Worm (Caenorhabditis elegans) whole organism, L1 larva: ENCODE measurements around the gene C15H11.10.

Source experiments
- C04F5.9 ChIP-seq: sonication (generic microtip); optimal IDR thresholded peaks from 2 replicates; lab custom pipeline; 2016; ENCODE audit warnings: missing genetic modification characterization, missing compliant biosample characterization
- C16A3.4 ChIP-seq: fragments of 150-350 bp; optimal IDR thresholded peaks from 2 replicates; lab custom pipeline; 2014; ENCODE audit warnings: missing biosample characterization, missing genetic modification characterization
- F16B12.6 ChIP-seq: fragments of 150-350 bp; optimal IDR thresholded peaks from 2 replicates; lab custom pipeline; 2014; ENCODE audit warnings: missing biosample characterization, missing genetic modification characterization
- Y116A8C.19 ChIP-seq: sonication (generic microtip); optimal IDR thresholded peaks from 2 replicates; lab custom pipeline; 2016; ENCODE audit warnings: missing compliant biosample characterization, missing genetic modification characterization, borderline replicate concordance
- aha-1 ChIP-seq: fragments of 150-350 bp; optimal IDR thresholded peaks from 2 replicates; lab custom pipeline; 2014; ENCODE audit warnings: missing biosample characterization, missing genetic modification characterization
- aly-2 ChIP-seq: fragments of 150-350 bp; optimal IDR thresholded peaks from 2 replicates; lab custom pipeline; 2014; ENCODE audit warnings: missing biosample characterization, missing genetic modification characterization
- ceh-8 ChIP-seq: fragments of 200-800 bp; sonication (Bioruptor generic); optimal IDR thresholded peaks from 2 replicates; lab custom pipeline; 2018; ENCODE audit warnings: mild to moderate bottlenecking, missing genetic modification characterization, moderate library complexity, missing compliant biosample characterization
- ceh-82 ChIP-seq, 3 experiments: fragments of 150-350 bp in 1 of 3; sonication (generic microtip) in 2 of 3; optimal IDR thresholded peaks; 2 replicates each; lab custom pipeline; 2014 to 2017; ENCODE audit warnings: missing biosample characterization in 3 of 3, missing genetic modification characterization in 3 of 3
- ceh-88 ChIP-seq: fragments of 200-800 bp; sonication (Bioruptor generic); IDR thresholded peaks from 2 replicates; pipeline ENCODE4 v1.3.6; 2022; ENCODE audit warnings: missing genetic modification characterization, missing compliant biosample characterization
- ceh-90 ChIP-seq: sonication (generic microtip); optimal IDR thresholded peaks from 2 replicates; lab custom pipeline; 2016; ENCODE audit warnings: missing genetic modification characterization, missing compliant biosample characterization
- dpl-1 ChIP-seq, 3 experiments: fragments of 150-350 bp in 2 of 3; sonication (generic microtip) in 1 of 3; optimal IDR thresholded peaks; 2 replicates each; lab custom pipeline; 2014 to 2017; ENCODE audit warnings: missing biosample characterization in 3 of 3, missing genetic modification characterization in 3 of 3, missing genetic modification reagents in 3 of 3
- efl-3 ChIP-seq: fragments of 200-800 bp; sonication (Bioruptor generic); optimal IDR thresholded peaks from 2 replicates; lab custom pipeline; 2018; ENCODE audit warnings: mild to moderate bottlenecking, missing genetic modification characterization, missing compliant biosample characterization
- elt-2 ChIP-seq: sonication (generic microtip); optimal IDR thresholded peaks from 2 replicates; lab custom pipeline; 2016; ENCODE audit warnings: missing genetic modification characterization, mild to moderate bottlenecking, inconsistent platforms, missing compliant biosample characterization, missing genetic modification reagents
- elt-3 ChIP-seq, 6 experiments: fragments of 150-350 bp in 1 of 6; sonication (generic microtip); optimal IDR thresholded peaks; 2 replicates each; lab custom pipeline; 2017 to 2018; ENCODE audit warnings: missing biosample characterization in 6 of 6, missing genetic modification characterization in 6 of 6, inconsistent platforms in 1 of 6
- ets-5 ChIP-seq: fragments of 200-800 bp; sonication (Bioruptor generic); IDR thresholded peaks from 2 replicates; pipeline ENCODE4 v1.3.6; 2022; ENCODE audit warnings: missing genetic modification characterization, missing compliant biosample characterization
- fkh-10 ChIP-seq: sonication (generic microtip); optimal IDR thresholded peaks from 2 replicates; lab custom pipeline; 2017; ENCODE audit warnings: missing biosample characterization, missing genetic modification reagents, missing genetic modification characterization
- fkh-4 ChIP-seq: sonication (generic microtip); optimal IDR thresholded peaks from 2 replicates; lab custom pipeline; 2016; ENCODE audit warnings: missing compliant biosample characterization, missing genetic modification characterization, borderline replicate concordance
- fkh-8 ChIP-seq: sonication (generic microtip); optimal IDR thresholded peaks from 2 replicates; lab custom pipeline; 2016; ENCODE audit warnings: mild to moderate bottlenecking, missing genetic modification characterization, missing compliant biosample characterization
- fos-1 ChIP-seq: fragments of 150-350 bp; optimal IDR thresholded peaks from 2 replicates; lab custom pipeline; 2014; ENCODE audit warnings: missing biosample characterization, missing genetic modification characterization
- grh-1 ChIP-seq: fragments of 200-800 bp; sonication (Bioruptor generic); IDR thresholded peaks from 2 replicates; pipeline ENCODE4 v1.3.6; 2022; ENCODE audit warnings: missing genetic modification reagents, missing genetic modification characterization, missing compliant biosample characterization
- hpl-2 ChIP-seq: fragments of 150-350 bp; optimal IDR thresholded peaks from 2 replicates; lab custom pipeline; 2014; ENCODE audit warnings: missing biosample characterization, missing genetic modification reagents, missing genetic modification characterization
- irx-1 ChIP-seq: sonication (generic microtip); optimal IDR thresholded peaks from 2 replicates; lab custom pipeline; 2016; ENCODE audit warnings: missing genetic modification characterization, missing compliant biosample characterization
- isw-1 ChIP-seq: fragments of 200-800 bp; sonication (Bioruptor generic); IDR thresholded peaks from 2 replicates; pipeline ENCODE4 v1.3.6; 2022; ENCODE audit warnings: missing genetic modification characterization, missing compliant biosample characterization
- lin-14 ChIP-seq: fragments of 200-800 bp; sonication (Bioruptor generic); optimal IDR thresholded peaks from 2 replicates; lab custom pipeline; 2018; ENCODE audit warnings: mild to moderate bottlenecking, missing genetic modification characterization, moderate library complexity, missing compliant biosample characterization
- lin-39 ChIP-seq: fragments of 150-350 bp; optimal IDR thresholded peaks from 2 replicates; lab custom pipeline; 2014; ENCODE audit warnings: missing biosample characterization, missing genetic modification reagents, missing genetic modification characterization
- lir-3 ChIP-seq: sonication (generic microtip); optimal IDR thresholded peaks from 2 replicates; lab custom pipeline; 2016; ENCODE audit warnings: mild to moderate bottlenecking, missing genetic modification characterization, moderate library complexity, missing compliant biosample characterization; ENCODE audit not compliant: poor library complexity
- lsy-2 ChIP-seq, 2 experiments: fragments of 150-350 bp; optimal IDR thresholded peaks; 2 replicates each; lab custom pipeline; 2014; ENCODE audit warnings: missing biosample characterization in 2 of 2, missing genetic modification characterization in 2 of 2
- mdl-1 ChIP-seq, 2 experiments: fragments of 150-350 bp; optimal IDR thresholded peaks; 2 replicates each; lab custom pipeline; 2014 to 2017; ENCODE audit warnings: missing biosample characterization in 2 of 2, missing genetic modification characterization in 2 of 2, inconsistent platforms in 1 of 2
- mef-2 ChIP-seq: fragments of 150-350 bp; optimal IDR thresholded peaks from 2 replicates; lab custom pipeline; 2014; ENCODE audit warnings: missing biosample characterization, missing genetic modification characterization
- mep-1 ChIP-seq: fragments of 150-350 bp; optimal IDR thresholded peaks from 2 replicates; lab custom pipeline; 2014; ENCODE audit warnings: missing biosample characterization, missing genetic modification characterization
- nhr-19 ChIP-seq: fragments of 200-800 bp; sonication (Bioruptor generic); conservative IDR thresholded peaks from 2 replicates; pipeline ENCODE4 v1.3.6; 2022; ENCODE audit warnings: missing genetic modification characterization, missing compliant biosample characterization
- nhr-28 ChIP-seq: fragments of 150-350 bp; optimal IDR thresholded peaks from 2 replicates; lab custom pipeline; 2014; ENCODE audit warnings: missing biosample characterization, missing genetic modification characterization
- nhr-71 ChIP-seq: sonication (generic microtip); optimal IDR thresholded peaks from 2 replicates; lab custom pipeline; 2016; ENCODE audit warnings: mild to moderate bottlenecking, missing genetic modification characterization, moderate library complexity, missing compliant biosample characterization
- nhr-76 ChIP-seq: sonication (generic microtip); optimal IDR thresholded peaks from 2 replicates; lab custom pipeline; 2017; ENCODE audit warnings: missing biosample characterization, missing genetic modification characterization
- nhr-77 ChIP-seq: fragments of 150-350 bp; optimal IDR thresholded peaks from 2 replicates; lab custom pipeline; 2014; ENCODE audit warnings: missing biosample characterization, missing genetic modification characterization
- nhr-84 ChIP-seq: sonication (generic microtip); optimal IDR thresholded peaks from 2 replicates; lab custom pipeline; 2017; ENCODE audit warnings: missing biosample characterization, missing genetic modification characterization
- nhr-85 ChIP-seq: sonication (generic microtip); peaks from one replicate; lab custom pipeline; 2016; ENCODE audit warnings: missing genetic modification characterization, inconsistent platforms, missing compliant biosample characterization
- nhr-90 ChIP-seq: sonication (generic microtip); optimal IDR thresholded peaks from 2 replicates; lab custom pipeline; 2016; ENCODE audit warnings: mild to moderate bottlenecking, missing genetic modification characterization, missing compliant biosample characterization; ENCODE audit not compliant: poor library complexity
- pqm-1 ChIP-seq: sonication (generic microtip); optimal IDR thresholded peaks from 3 replicates; lab custom pipeline; 2017; ENCODE audit warnings: missing biosample characterization, missing genetic modification characterization
- rnt-1 ChIP-seq: sonication (generic microtip); optimal IDR thresholded peaks from 2 replicates; lab custom pipeline; 2016; ENCODE audit warnings: mild to moderate bottlenecking, missing genetic modification characterization, moderate library complexity, missing compliant biosample characterization
- snpc-4 ChIP-seq: fragments of 150-350 bp; optimal IDR thresholded peaks from 2 replicates; lab custom pipeline; 2014; ENCODE audit warnings: missing biosample characterization, missing genetic modification characterization
- snu-23 ChIP-seq: sonication (generic microtip); optimal IDR thresholded peaks from 2 replicates; lab custom pipeline; 2016; ENCODE audit warnings: missing genetic modification characterization, missing compliant biosample characterization
- sox-4 ChIP-seq: sonication (generic microtip); optimal IDR thresholded peaks from 2 replicates; lab custom pipeline; 2016; ENCODE audit warnings: missing genetic modification characterization, missing compliant biosample characterization
- swsn-7 ChIP-seq: sonication (generic microtip); optimal IDR thresholded peaks from 2 replicates; lab custom pipeline; 2016; ENCODE audit warnings: missing genetic modification characterization, missing compliant biosample characterization
- tbx-2 ChIP-seq: sonication (generic microtip); optimal IDR thresholded peaks from 2 replicates; lab custom pipeline; 2016; ENCODE audit warnings: missing genetic modification characterization, missing compliant biosample characterization
- tlp-1 ChIP-seq: fragments of 150-350 bp; optimal IDR thresholded peaks from 2 replicates; lab custom pipeline; 2014; ENCODE audit warnings: missing biosample characterization, missing genetic modification characterization
- unc-130 ChIP-seq: fragments of 150-350 bp; optimal IDR thresholded peaks from 2 replicates; lab custom pipeline; 2017; ENCODE audit warnings: missing biosample characterization, missing genetic modification characterization, inconsistent platforms
- unc-30 ChIP-seq: sonication (generic microtip); optimal IDR thresholded peaks from 2 replicates; lab custom pipeline; 2017; ENCODE audit warnings: missing biosample characterization, missing genetic modification characterization
- unc-86 ChIP-seq: sonication (generic microtip); optimal IDR thresholded peaks from 2 replicates; lab custom pipeline; 2016; ENCODE audit warnings: missing genetic modification characterization, missing compliant biosample characterization
- unc-98 ChIP-seq: fragments of 200-800 bp; sonication (Bioruptor generic); IDR thresholded peaks from 2 replicates; pipeline ENCODE4 v1.3.6; 2022; ENCODE audit warnings: missing genetic modification characterization, missing compliant biosample characterization
- vab-15 ChIP-seq: sonication (generic microtip); optimal IDR thresholded peaks from 2 replicates; lab custom pipeline; 2017; ENCODE audit warnings: missing genotype, mild to moderate bottlenecking, missing genetic modification characterization, missing compliant biosample characterization
- xbp-1 ChIP-seq: sonication (generic microtip); optimal IDR thresholded peaks from 2 replicates; lab custom pipeline; 2016; ENCODE audit warnings: missing genetic modification characterization, missing compliant biosample characterization
- ztf-11 ChIP-seq, 2 experiments: sonication (generic microtip); optimal IDR thresholded peaks; 2 replicates each; lab custom pipeline; 2016 to 2017; ENCODE audit warnings: missing genetic modification characterization in 2 of 2, missing biosample characterization in 1 of 2, missing compliant biosample characterization in 1 of 2
- ztf-4 ChIP-seq: fragments of 150-350 bp; optimal IDR thresholded peaks from 2 replicates; lab custom pipeline; 2014; ENCODE audit warnings: missing biosample characterization, missing genetic modification characterization

C15H11.10 gene

DNA sequence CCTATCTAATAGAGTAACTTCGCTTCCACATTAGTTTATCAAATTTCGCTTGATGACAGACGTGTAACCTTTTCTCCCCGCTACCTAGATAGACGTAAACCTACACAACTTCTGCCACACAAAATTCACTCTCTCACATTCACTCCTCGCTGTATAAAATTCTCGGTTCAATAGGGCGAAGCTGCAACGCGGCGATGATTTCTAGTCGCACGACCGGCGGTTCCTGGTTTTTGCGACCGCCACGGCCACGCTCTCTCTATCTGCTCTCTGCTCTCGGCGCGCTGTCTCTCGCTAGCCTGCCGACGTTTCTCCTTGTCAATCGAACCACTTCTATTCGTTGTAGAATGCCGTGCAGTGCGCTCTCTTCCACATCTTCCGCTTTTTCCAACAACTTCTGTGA lies 41.0 kb upstream of the C15H11.10 start:
- TF ChIP-seq unc-86 (peak; percentile 73), fkh-8 (tag; lab: Kevin White, UChicago) (peak; percentile 89), ceh-90 (tag; lab: Kevin White, UChicago) (no peak), efl-3 (GFP tag; lab: Kevin White, UChicago) (no peak), ceh-88 (GFP tag; lab: Robert Waterston, UW) (no peak), mdl-1 (tag; optimal IDR thresholded peaks at IDR 0.05; lab: Kevin White, UChicago) (peak in 1 of 2 experiments; percentile 64), fkh-4 (tag; lab: Kevin White, UChicago) (no peak), ceh-8 (no peak), Y116A8C.19 (tag; lab: Kevin White, UChicago) (no peak), elt-2 (tag; lab: Kevin White, UChicago) (peak; percentile 8), nhr-28 (tag; lab: Kevin White, UChicago) (no peak), isw-1 (GFP tag; lab: Robert Waterston, UW) (peak; percentile 60), nhr-85 (tag; lab: Kevin White, UChicago) (peak; percentile 77), dpl-1 (GFP tag; optimal IDR thresholded peaks at IDR 0.05; lab: Kevin White, UChicago) (peak; percentile 65 to 75 (median 72)), nhr-19 (GFP tag; lab: Robert Waterston, UW) (peak; percentile 66), mep-1 (peak; percentile 71), nhr-76 (tag; lab: Kevin White, UChicago) (no peak), hpl-2 (GFP tag; lab: Kevin White, UChicago) (peak; percentile 38), C04F5.9 (tag; lab: Kevin White, UChicago) (no peak), aha-1 (tag; lab: Kevin White, UChicago) (no peak), pqm-1 (tag; lab: Kevin White, UChicago) (no peak), lin-39 (tag; lab: Kevin White, UChicago) (no peak), ztf-11 (tag; optimal IDR thresholded peaks at IDR 0.05; lab: Kevin White, UChicago) (no peak), snpc-4 (peak; percentile 62), vab-15 (tag; lab: Kevin White, UChicago) (no peak), irx-1 (tag; lab: Kevin White, UChicago) (peak; percentile 35), mef-2 (tag; lab: Kevin White, UChicago) (no peak), snu-23 (GFP tag; lab: Kevin White, UChicago) (peak; percentile 91), sox-4 (tag; lab: Kevin White, UChicago) (peak; percentile 8), rnt-1 (tag; lab: Kevin White, UChicago) (peak; percentile 73), swsn-7 (tag; lab: Kevin White, UChicago) (peak; percentile 79), unc-130 (tag; lab: Kevin White, UChicago) (peak; percentile 51), nhr-84 (tag; lab: Kevin White, UChicago) (no peak), ets-5 (GFP tag; lab: Robert Waterston, UW) (no peak), xbp-1 (tag; lab: Kevin White, UChicago) (peak; percentile 71), ztf-4 (tag; lab: Kevin White, UChicago) (no peak), nhr-71 (tag; lab: Kevin White, UChicago) (peak; percentile 82), F16B12.6 (tag; lab: Kevin White, UChicago) (peak; percentile 20), aly-2 (no peak), ceh-82 (tag; optimal IDR thresholded peaks at IDR 0.05; lab: Kevin White, UChicago) (peak; percentile 59 to 94 (median 59)), elt-3 (tag; optimal IDR thresholded peaks at IDR 0.05; lab: Kevin White, UChicago) (peak in 4 of 6 experiments; percentile 15 to 82 (median 30)), tlp-1 (tag; lab: Kevin White, UChicago) (no peak), tbx-2 (tag; lab: Kevin White, UChicago) (peak; percentile 77), fos-1 (tag; lab: Kevin White, UChicago) (peak; percentile 25), lin-14 (GFP tag; lab: Kevin White, UChicago) (peak; percentile 96), lir-3 (peak; percentile 39), unc-30 (no peak), C16A3.4 (peak; percentile 74), fkh-10 (GFP tag; lab: Kevin White, UChicago) (peak; percentile 70), nhr-77 (tag; lab: Kevin White, UChicago) (peak; percentile 86), nhr-90 (tag; lab: Kevin White, UChicago) (peak; percentile 45), grh-1 (GFP tag; lab: Robert Waterston, UW) (peak; percentile 56; the same call in 1 of the 2 replicates), lsy-2 (tag; optimal IDR thresholded peaks at IDR 0.05; lab: Kevin White, UChicago) (peak; percentile 58 to 84), unc-98 (GFP tag; lab: Robert Waterston, UW) (no peak)
